Worm (Caenorhabditis elegans): ENCODE data around the gene nhr-148.

Gene nhr-148

DNA sequence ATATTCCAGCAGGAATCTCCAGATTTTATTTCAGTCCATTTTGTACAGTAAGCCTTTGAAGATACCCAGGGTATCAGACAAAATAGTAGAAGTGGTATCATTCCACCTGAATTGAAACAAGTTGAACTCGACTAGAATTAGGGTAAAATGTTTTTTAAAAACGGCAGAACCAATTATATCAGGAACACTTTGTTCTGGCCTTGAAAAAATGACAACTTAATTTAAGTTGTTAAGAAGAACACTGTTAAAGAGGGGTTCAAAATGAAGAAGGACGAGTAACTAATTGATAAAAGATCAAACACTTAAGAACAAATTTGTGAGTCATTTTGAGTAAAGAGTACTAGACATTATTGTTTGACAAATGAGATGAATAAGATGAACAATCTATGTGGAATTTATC is 21.0 kb upstream of the nhr-148 start, which contains the start of gene lmd-4:
TSS of gene lmd-4 (minus strand) at position 101 of the 400 bp plus-strand sequence.
- TF ChIP-seq elt-1 (tag; optimal IDR thresholded peaks at IDR 0.05; ENCODE audit: borderline replicate concordance, insufficient read depth), result no peak
- TF ChIP-seq ceh-39 (tag; optimal IDR thresholded peaks at IDR 0.05), result no peak
- no peak for TF ChIP-seq unc-62 (GFP tag; optimal IDR thresholded peaks at IDR 0.05)
- no peak for TF ChIP-seq mep-1 (tag; optimal IDR thresholded peaks at IDR 0.05)
- TF ChIP-seq nhr-28 (tag; optimal IDR thresholded peaks at IDR 0.05), result no peak

ce11 chrV:7321915-7322314 is 20.0 kb upstream of the nhr-148 start, which contains the start of gene F10G2.10:
F10G2.10 (plus strand) TSS chrV:7322215.
- TF ChIP-seq ceh-39 (tag; optimal IDR thresholded peaks at IDR 0.05) (no peak), pha-4 (tag; optimal IDR thresholded peaks at IDR 0.05) (no peak), snpc-4 (tag; optimal IDR thresholded peaks at IDR 0.05) (no peak), zip-8 (tag; optimal IDR thresholded peaks at IDR 0.05) (no peak), nhr-28 (tag; optimal IDR thresholded peaks at IDR 0.05) (no peak), ham-2 (GFP tag; optimal IDR thresholded peaks at IDR 0.05) (no peak), lin-32 (GFP tag; optimal IDR thresholded peaks at IDR 0.05) (no peak), M03D4.4 (tag; optimal IDR thresholded peaks at IDR 0.05) (no peak)

DNA sequence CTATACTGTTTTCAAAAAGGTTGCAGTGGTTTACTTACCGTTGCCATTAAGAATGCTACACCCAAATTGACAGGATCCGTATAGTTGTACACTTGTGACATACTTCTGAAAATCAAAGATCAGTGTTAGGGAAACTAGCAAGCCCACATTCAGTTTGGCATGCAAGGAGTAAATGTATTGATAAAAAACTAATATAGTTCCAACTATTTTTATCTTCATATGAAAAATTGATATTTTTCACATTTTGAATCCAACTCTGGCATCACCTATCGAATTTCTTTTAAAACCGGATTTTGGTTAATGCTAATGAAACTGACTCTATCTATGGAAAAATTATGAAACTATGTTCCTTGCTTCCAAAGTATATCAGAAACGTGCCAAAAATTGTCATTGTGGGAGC is 16.7 kb upstream of the nhr-148 start, which contains the start of gene srx-92:
TSS of gene srx-92 (minus strand) at position 101 of the 400 bp plus-strand sequence.
- no peak for TF ChIP-seq unc-62 (GFP tag; optimal IDR thresholded peaks at IDR 0.05)
- TF ChIP-seq lsy-2 (tag; optimal IDR thresholded peaks at IDR 0.05), result no peak
- TF ChIP-seq ztf-11 (tag; optimal IDR thresholded peaks at IDR 0.05), result no peak
- no peak for TF ChIP-seq elt-3 (tag; optimal IDR thresholded peaks at IDR 0.05)
- no peak for TF ChIP-seq unc-39 (tag; optimal IDR thresholded peaks at IDR 0.05)
- no peak for TF ChIP-seq M03D4.4 (tag; optimal IDR thresholded peaks at IDR 0.05)
- TF ChIP-seq sptf-1 (tag; optimal IDR thresholded peaks at IDR 0.05), result no peak
- no peak for TF ChIP-seq blmp-1 (tag; optimal IDR thresholded peaks at IDR 0.05)

DNA sequence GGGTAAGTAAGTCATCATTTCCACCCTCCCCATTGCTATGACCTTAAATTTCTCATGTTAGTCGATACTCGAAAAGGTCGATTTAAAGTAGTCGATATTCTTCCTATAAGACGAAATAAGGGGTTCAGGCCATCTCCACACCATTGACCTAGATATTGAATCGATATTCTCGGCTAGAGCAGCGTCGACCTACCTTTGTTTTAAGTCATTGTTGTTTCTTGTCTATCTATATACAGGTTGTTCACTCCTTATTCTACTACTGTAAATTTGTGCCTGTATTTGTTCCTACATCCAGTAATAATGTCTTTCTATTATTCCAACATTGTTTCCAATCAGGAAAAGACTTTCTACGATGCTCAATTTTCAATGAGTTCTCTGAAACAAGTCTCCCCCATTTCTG is 15.0 kb upstream of the nhr-148 start, which contains the start of gene F10G2.4:
TSS of gene F10G2.4 (plus strand) at position 301 of the 400 bp plus-strand sequence.
- no peak for TF ChIP-seq unc-39 (tag; optimal IDR thresholded peaks at IDR 0.05)

- TF ChIP-seq elt-3 (tag; optimal IDR thresholded peaks at IDR 0.05) (no peak), ces-1 (GFP tag; optimal IDR thresholded peaks at IDR 0.05) (no peak), lin-13 (tag; optimal IDR thresholded peaks at IDR 0.05) (no peak), ceh-83 (GFP tag; optimal IDR thresholded peaks at IDR 0.05) (no peak), mep-1 (tag; optimal IDR thresholded peaks at IDR 0.05) (no peak), mab-5 (tag; optimal IDR thresholded peaks at IDR 0.05) (no peak), ceh-39 (tag; optimal IDR thresholded peaks at IDR 0.05) (no peak), unc-120 (tag; optimal IDR thresholded peaks at IDR 0.05; ENCODE audit: poor library complexity, severe bottlenecking) (no peak), mls-2 (tag; optimal IDR thresholded peaks at IDR 0.05) (no peak), nhr-2 (tag; optimal IDR thresholded peaks at IDR 0.05) (no peak), cnd-1 (tag; optimal IDR thresholded peaks at IDR 0.05) (no peak), nhr-76 (tag; optimal IDR thresholded peaks at IDR 0.05) (no peak), nhr-28 (tag; optimal IDR thresholded peaks at IDR 0.05) (no peak), ceh-43 (GFP tag; optimal IDR thresholded peaks at IDR 0.05) (no peak), unc-62 (GFP tag; optimal IDR thresholded peaks at IDR 0.05) (no peak), hlh-1 (tag; optimal IDR thresholded peaks at IDR 0.05) (no peak), snpc-4 (tag; optimal IDR thresholded peaks at IDR 0.05) (no peak)
Measured at ce11 chrV:7328092-7328491, 13.9 kb upstream of the nhr-148 start, which contains the start of gene clec-7. clec-7 (plus strand) TSS chrV:7328392.

ce11 chrV:7330868-7331267 is 11.1 kb upstream of the nhr-148 start, which contains the start of gene F10G2.2:
F10G2.2 (plus strand) TSS chrV:7331168.
- TF ChIP-seq drap-1 (GFP tag; optimal IDR thresholded peaks at IDR 0.05), result no peak
- TF ChIP-seq ztf-11 (tag; optimal IDR thresholded peaks at IDR 0.05), result no peak
- TF ChIP-seq ceh-83 (GFP tag; optimal IDR thresholded peaks at IDR 0.05), result no peak
- no peak for TF ChIP-seq ceh-39 (tag; optimal IDR thresholded peaks at IDR 0.05)
- no peak for TF ChIP-seq lsy-2 (tag; optimal IDR thresholded peaks at IDR 0.05)
- TF ChIP-seq tbx-8 (GFP tag; optimal IDR thresholded peaks at IDR 0.05), result no peak
- no peak for TF ChIP-seq lin-13 (tag; optimal IDR thresholded peaks at IDR 0.05)
- no peak for TF ChIP-seq unc-62 (GFP tag; optimal IDR thresholded peaks at IDR 0.05)
- no peak for TF ChIP-seq unc-39 (tag; optimal IDR thresholded peaks at IDR 0.05)
- TF ChIP-seq elt-3 (tag; optimal IDR thresholded peaks at IDR 0.05), result no peak
- TF ChIP-seq snpc-4 (tag; optimal IDR thresholded peaks at IDR 0.05), result no peak
- no peak for TF ChIP-seq zip-8 (tag; optimal IDR thresholded peaks at IDR 0.05)
- TF ChIP-seq pha-4 (tag; optimal IDR thresholded peaks at IDR 0.05), result no peak
- TF ChIP-seq mab-5 (tag; optimal IDR thresholded peaks at IDR 0.05), result no peak

All from whole organism, mixed stage, embryonic.